Worm (Caenorhabditis elegans): ENCODE data around the gene nlp-14.

Gene nlp-14

ce11 chrX:8877162-8877561 lies 42.1 kb downstream of the nlp-14 start (continued):
- TF ChIP-seq rpc-1 (optimal IDR thresholded peaks at IDR 0.05) (peak; percentile 75), rpc-1 (tag; optimal IDR thresholded peaks at IDR 0.05) (peak; percentile 89), gei-17 (GFP tag; optimal IDR thresholded peaks at IDR 0.05) (no peak), F22D6.2 (tag; optimal IDR thresholded peaks at IDR 0.05) (no peak), pbrm-1 (GFP tag; IDR thresholded peaks at IDR 0.05) (no peak), B0261.1 (tag; optimal IDR thresholded peaks at IDR 0.05) (peak; percentile 74), nhr-80 (tag; optimal IDR thresholded peaks at IDR 0.05) (no peak), pha-4 (tag; optimal IDR thresholded peaks at IDR 0.05) (no peak), sea-2 (GFP tag; IDR thresholded peaks at IDR 0.05) (no peak), mcd-1 (GFP tag; IDR thresholded peaks at IDR 0.05) (no peak), somi-1 (GFP tag; optimal IDR thresholded peaks at IDR 0.05) (no peak), ccch-3 (GFP tag; optimal IDR thresholded peaks at IDR 0.05) (no peak), lag-1 (GFP tag; IDR thresholded peaks at IDR 0.05) (no peak), die-1 (tag; optimal IDR thresholded peaks at IDR 0.05) (peak; percentile 56), unc-130 (GFP tag; optimal IDR thresholded peaks at IDR 0.05) (no peak), egl-44 (GFP tag; IDR thresholded peaks at IDR 0.05) (no peak), nfya-2 (GFP tag; IDR thresholded peaks at IDR 0.05) (no peak), C17E4.6 (GFP tag; IDR thresholded peaks at IDR 0.05) (no peak), ceh-58 (GFP tag; IDR thresholded peaks at IDR 0.05) (no peak), attf-3 (GFP tag; conservative IDR thresholded peaks at IDR 0.05) (no peak), Y56A3A.18 (GFP tag; IDR thresholded peaks at IDR 0.05) (0 out of 2 replicates have a peak, but pooled peaks have one; percentile 25)

ce11 chrX:8875867-8876266 lies 43.4 kb downstream of the nlp-14 start:
- TF ChIP-seq bed-2 (GFP tag; IDR thresholded peaks at IDR 0.05) (no peak), Y67H2A.10 (GFP tag; conservative IDR thresholded peaks at IDR 0.05) (no peak), aptf-2 (GFP tag; conservative IDR thresholded peaks at IDR 0.05) (no peak), B0035.1 (tag; optimal IDR thresholded peaks at IDR 0.05) (no peak), Y53F4B.3 (GFP tag; IDR thresholded peaks at IDR 0.05) (no peak), zim-3 (tag; optimal IDR thresholded peaks at IDR 0.05) (no peak), madf-6 (GFP tag; IDR thresholded peaks at IDR 0.05) (no peak), B0019.2 (GFP tag; conservative IDR thresholded peaks at IDR 0.05) (no peak), ztf-25 (GFP tag; IDR thresholded peaks at IDR 0.05) (no peak), F52B5.7 (tag; optimal IDR thresholded peaks at IDR 0.05) (no peak), attf-5 (GFP tag; optimal IDR thresholded peaks at IDR 0.05) (no peak), mxl-1 (tag; optimal IDR thresholded peaks at IDR 0.05) (no peak)

- no peak for TF ChIP-seq F57C9.4 (tag; optimal IDR thresholded peaks at IDR 0.05)
- TF ChIP-seq ztf-25 (GFP tag; IDR thresholded peaks at IDR 0.05), result no peak
- no peak for TF ChIP-seq ceh-40 (GFP tag; IDR thresholded peaks at IDR 0.05)
- TF ChIP-seq pha-4 (tag; optimal IDR thresholded peaks at IDR 0.05), result no peak
- TF ChIP-seq ZK185.1 (tag; optimal IDR thresholded peaks at IDR 0.05; ENCODE audit: poor library complexity, severe bottlenecking), result no peak
- TF ChIP-seq rec-8 (tag; optimal IDR thresholded peaks at IDR 0.05), result no peak
- TF ChIP-seq hrde-1 (tag; optimal IDR thresholded peaks at IDR 0.05; ENCODE audit: borderline replicate concordance), result no peak
- no peak for TF ChIP-seq mel-28 (tag; optimal IDR thresholded peaks at IDR 0.05; ENCODE audit: borderline replicate concordance)
- TF ChIP-seq snpc-1.3 (tag; optimal IDR thresholded peaks at IDR 0.05; ENCODE audit: insufficient read depth), result no peak
- no peak for TF ChIP-seq zfh-2 (GFP tag; conservative IDR thresholded peaks at IDR 0.05)
- TF ChIP-seq Y53G8AR.9 (GFP tag; conservative IDR thresholded peaks at IDR 0.05), result no peak
These were observed 44.5 kb downstream of the nlp-14 start, which contains the start of gene C06E2.1 for ce11 chrX:8874748-8875147. TSS of gene C06E2.1 (minus strand) at chrX:8874848.

All from whole organism, young adult.